Worm (Caenorhabditis elegans) whole organism, L3 larva: ENCODE data around the gene str-131.

Experiments used
- R02D3.7 ChIP-seq: fragments of 150-350 bp; optimal IDR thresholded peaks from 2 replicates; lab custom pipeline; 2014; ENCODE audit warnings: missing biosample characterization, missing genetic modification characterization
- ZK546.5 ChIP-seq: sonication (generic microtip); optimal IDR thresholded peaks from 2 replicates; lab custom pipeline; 2017; ENCODE audit warnings: missing biosample characterization, missing genetic modification characterization
- aly-2 ChIP-seq: fragments of 150-350 bp; optimal IDR thresholded peaks from 2 replicates; lab custom pipeline; 2014; ENCODE audit warnings: missing biosample characterization, missing genetic modification characterization
- ama-1 ChIP-seq: fragments of 150-350 bp; optimal IDR thresholded peaks from 2 replicates; lab custom pipeline; 2018
- ceh-16 ChIP-seq: sonication (generic microtip); optimal IDR thresholded peaks from 2 replicates; lab custom pipeline; 2017; ENCODE audit warnings: missing biosample characterization, missing genetic modification characterization
- ceh-28 ChIP-seq: fragments of 150-350 bp; optimal IDR thresholded peaks from 2 replicates; lab custom pipeline; 2014; ENCODE audit warnings: missing biosample characterization, missing genetic modification reagents, missing genetic modification characterization
- ceh-82 ChIP-seq: fragments of 150-350 bp; optimal IDR thresholded peaks from 2 replicates; lab custom pipeline; 2014; ENCODE audit warnings: missing biosample characterization, missing genetic modification characterization
- ceh-9 ChIP-seq: sonication (generic microtip); optimal IDR thresholded peaks from 2 replicates; lab custom pipeline; 2018; ENCODE audit warnings: missing biosample characterization, missing genetic modification characterization
- daf-12 ChIP-seq: fragments of 150-350 bp; optimal IDR thresholded peaks from 2 replicates; lab custom pipeline; 2014; ENCODE audit warnings: missing biosample characterization, missing genetic modification reagents, missing genetic modification characterization
- egl-5 ChIP-seq: fragments of 150-350 bp; optimal IDR thresholded peaks from 2 replicates; lab custom pipeline; 2017; ENCODE audit warnings: missing biosample characterization, missing genetic modification reagents, missing genetic modification characterization, inconsistent platforms
- elt-1 ChIP-seq: fragments of 150-350 bp; optimal IDR thresholded peaks from 2 replicates; lab custom pipeline; 2014; ENCODE audit warnings: missing biosample characterization, missing genetic modification characterization
- elt-3 ChIP-seq, 3 experiments: fragments of 150-350 bp in 1 of 3; sonication (generic microtip) in 2 of 3; optimal IDR thresholded peaks; 2 replicates in 2 of 3; 4 replicates in 1 of 3; lab custom pipeline; 2014 to 2017; ENCODE audit warnings: missing biosample characterization in 3 of 3, missing genetic modification characterization in 3 of 3
- eor-1 ChIP-seq, 2 experiments: fragments of 150-350 bp; optimal IDR thresholded peaks; 2 replicates each; lab custom pipeline; 2014 to 2018; ENCODE audit warnings: missing biosample characterization in 2 of 2, missing genetic modification characterization in 2 of 2
- fkh-10 ChIP-seq: sonication (generic microtip); optimal IDR thresholded peaks from 2 replicates; lab custom pipeline; 2017; ENCODE audit warnings: missing biosample characterization, missing genetic modification reagents, missing genetic modification characterization
- fkh-2 ChIP-seq: fragments of 150-350 bp; optimal IDR thresholded peaks from 2 replicates; lab custom pipeline; 2014; ENCODE audit warnings: missing biosample characterization, missing genetic modification reagents, missing genetic modification characterization
- jun-1 ChIP-seq: fragments of 150-350 bp; optimal IDR thresholded peaks from 2 replicates; lab custom pipeline; 2014; ENCODE audit warnings: missing biosample characterization, missing genetic modification reagents, missing genetic modification characterization
- lin-15B ChIP-seq: fragments of 150-350 bp; optimal IDR thresholded peaks from 2 replicates; lab custom pipeline; 2014; ENCODE audit warnings: missing biosample characterization, missing genetic modification characterization
- lin-39 ChIP-seq: fragments of 150-350 bp; optimal IDR thresholded peaks from 2 replicates; lab custom pipeline; 2018; ENCODE audit warnings: missing biosample characterization, missing genetic modification reagents, missing genetic modification characterization
- mdl-1 ChIP-seq: fragments of 150-350 bp; optimal IDR thresholded peaks from 2 replicates; lab custom pipeline; 2014; ENCODE audit warnings: missing biosample characterization, missing genetic modification characterization
- mml-1 ChIP-seq: fragments of 150-350 bp; sonication (generic microtip); optimal IDR thresholded peaks from 3 replicates; lab custom pipeline; 2014; ENCODE audit warnings: missing biosample characterization, missing genetic modification characterization
- nfya-1 ChIP-seq: sonication (generic microtip); optimal IDR thresholded peaks from 2 replicates; lab custom pipeline; 2017; ENCODE audit warnings: missing genetic modification characterization, mild to moderate bottlenecking, missing compliant biosample characterization, antibody characterized with exemption, moderate library complexity; ENCODE audit not compliant: insufficient read depth
- nhr-11 ChIP-seq: fragments of 150-350 bp; optimal IDR thresholded peaks from 2 replicates; lab custom pipeline; 2014; ENCODE audit warnings: missing biosample characterization, missing genetic modification characterization
- nhr-12 ChIP-seq: fragments of 150-350 bp; optimal IDR thresholded peaks from 2 replicates; lab custom pipeline; 2014; ENCODE audit warnings: missing biosample characterization, missing genetic modification characterization
- nhr-23 ChIP-seq: fragments of 150-350 bp; optimal IDR thresholded peaks from 2 replicates; lab custom pipeline; 2014; ENCODE audit warnings: missing biosample characterization, missing genetic modification reagents, missing genetic modification characterization
- nhr-237 ChIP-seq: fragments of 150-350 bp; optimal IDR thresholded peaks from 2 replicates; lab custom pipeline; 2014; ENCODE audit warnings: missing biosample characterization, missing genetic modification characterization
- nhr-25 ChIP-seq: sonication (generic microtip); optimal IDR thresholded peaks from 2 replicates; lab custom pipeline; 2017; ENCODE audit warnings: missing biosample characterization, missing genetic modification characterization
- nhr-43 ChIP-seq: sonication (generic microtip); optimal IDR thresholded peaks from 2 replicates; lab custom pipeline; 2016; ENCODE audit warnings: mild to moderate bottlenecking, missing genetic modification characterization, missing compliant biosample characterization; ENCODE audit not compliant: poor library complexity, severe bottlenecking
- nhr-76 ChIP-seq: fragments of 150-350 bp; sonication (generic microtip); optimal IDR thresholded peaks from 5 replicates; lab custom pipeline; 2014; ENCODE audit warnings: missing biosample characterization, missing genetic modification characterization
- pqm-1 ChIP-seq: fragments of 150-350 bp; optimal IDR thresholded peaks from 2 replicates; lab custom pipeline; 2017; ENCODE audit warnings: missing biosample characterization, missing genetic modification characterization, inconsistent platforms
- sea-2 ChIP-seq: fragments of 150-350 bp; sonication (generic microtip); optimal IDR thresholded peaks from 4 replicates; lab custom pipeline; 2014; ENCODE audit warnings: missing biosample characterization, missing genetic modification reagents, missing genetic modification characterization
- skn-1 ChIP-seq: fragments of 150-350 bp; optimal IDR thresholded peaks from 2 replicates; lab custom pipeline; 2014; ENCODE audit warnings: missing biosample characterization, missing genetic modification characterization
- snpc-4 ChIP-seq: fragments of 150-350 bp; optimal IDR thresholded peaks from 2 replicates; lab custom pipeline; 2014; ENCODE audit warnings: missing biosample characterization, missing genetic modification characterization
- tbx-2 ChIP-seq: sonication (generic microtip); optimal IDR thresholded peaks from 2 replicates; lab custom pipeline; 2016; ENCODE audit warnings: mild to moderate bottlenecking, missing genetic modification characterization, missing compliant biosample characterization
- unc-39 ChIP-seq: sonication (generic microtip); optimal IDR thresholded peaks from 4 replicates; lab custom pipeline; 2017; ENCODE audit warnings: missing biosample characterization, missing genetic modification characterization

str-131 gene

ce11 chrV:8104473-8104872 lies 23.0 kb upstream of the str-131 start, which contains the start of gene srlf-16:
srlf-16 (plus strand) TSS chrV:8104773.
- TF ChIP-seq egl-5 (tag; lab: Kevin White, UChicago) (no peak), ama-1 (lab: Kevin White, UChicago) (no peak), nhr-12 (tag; lab: Kevin White, UChicago) (no peak), ceh-9 (no peak), mml-1 (tag; lab: Kevin White, UChicago) (no peak), elt-1 (tag; lab: Kevin White, UChicago) (no peak), eor-1 (tag; optimal IDR thresholded peaks at IDR 0.05; lab: Kevin White, UChicago) (no peak), pqm-1 (tag; lab: Kevin White, UChicago) (no peak), elt-3 (tag; optimal IDR thresholded peaks at IDR 0.05; lab: Kevin White, UChicago) (no peak), nhr-11 (tag; lab: Kevin White, UChicago) (no peak), lin-39 (no peak), nhr-43 (tag; lab: Kevin White, UChicago) (no peak), sea-2 (no peak), fkh-2 (no peak), snpc-4 (tag; lab: Kevin White, UChicago) (no peak), fkh-10 (GFP tag; lab: Kevin White, UChicago) (no peak), jun-1 (no peak)

DNA sequence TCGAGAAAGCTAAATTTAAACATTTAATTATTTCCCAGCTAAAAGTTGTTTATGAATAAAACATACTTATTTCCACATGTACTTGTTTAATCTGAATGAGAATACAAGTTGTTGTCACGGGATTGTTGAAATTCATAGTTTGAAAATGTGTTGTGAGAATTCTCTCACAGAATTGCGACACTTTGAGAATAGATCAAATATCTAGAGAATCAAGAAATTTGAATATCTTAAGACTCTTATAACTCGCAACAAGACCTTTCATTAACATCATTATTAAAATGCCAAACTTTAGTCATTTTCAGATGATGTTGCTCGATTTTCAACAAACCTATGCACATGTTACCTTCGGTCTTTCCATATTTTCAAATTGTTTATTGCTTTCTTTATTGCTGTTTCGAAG lies 21.5 kb upstream of the str-131 start, which contains the start of gene str-90:
Gene str-90 (plus strand): TSS at position 301 of the 400 bp plus-strand sequence.
- no peak for TF ChIP-seq R02D3.7 (tag; lab: Kevin White, UChicago)
- TF ChIP-seq ceh-9: no peak
- no peak for TF ChIP-seq nhr-43 (tag; lab: Kevin White, UChicago)
- TF ChIP-seq ceh-82 (tag; lab: Kevin White, UChicago): no peak
- TF ChIP-seq pqm-1 (tag; lab: Kevin White, UChicago): no peak
- TF ChIP-seq ZK546.5 (tag; lab: Kevin White, UChicago): no peak
- no peak for TF ChIP-seq fkh-2
- no peak for TF ChIP-seq tbx-2 (tag; lab: Kevin White, UChicago)
- no peak for TF ChIP-seq jun-1
- TF ChIP-seq nhr-25: no peak
- no peak for TF ChIP-seq unc-39 (tag; lab: Kevin White, UChicago)
- TF ChIP-seq ceh-28: no peak
- TF ChIP-seq mml-1 (tag; lab: Kevin White, UChicago): no peak
- TF ChIP-seq aly-2 (tag; lab: Kevin White, UChicago): no peak
- TF ChIP-seq fkh-10 (GFP tag; lab: Kevin White, UChicago): no peak

ce11 chrV:8099306-8099705 lies 17.8 kb upstream of the str-131 start, which contains the start of gene sdz-23:
sdz-23 (plus strand) TSS chrV:8099606.
- TF ChIP-seq tbx-2 (tag; lab: Kevin White, UChicago): no peak

- TF ChIP-seq nfya-1: no peak
- TF ChIP-seq nhr-43 (tag; lab: Kevin White, UChicago): no peak
- TF ChIP-seq mdl-1: no peak
- no peak for TF ChIP-seq jun-1
- TF ChIP-seq lin-15B: no peak
- TF ChIP-seq daf-12 (tag; lab: Kevin White, UChicago): no peak
- no peak for TF ChIP-seq nhr-237
- TF ChIP-seq eor-1 (tag; optimal IDR thresholded peaks at IDR 0.05; lab: Kevin White, UChicago): no peak
- no peak for TF ChIP-seq R02D3.7 (tag; lab: Kevin White, UChicago)
- no peak for TF ChIP-seq nhr-12 (tag; lab: Kevin White, UChicago)
- TF ChIP-seq mml-1 (tag; lab: Kevin White, UChicago): no peak
- TF ChIP-seq, all 47 proteins: peak for 0
Measured at ce11 chrV:8098239-8098638, 16.8 kb upstream of the str-131 start, which contains the start of gene str-145. str-145 (minus strand) TSS chrV:8098339.

ce11 chrV:8095378-8095777 lies 13.9 kb upstream of the str-131 start, which contains the start of gene str-146:
str-146 (minus strand) TSS chrV:8095478.
- TF ChIP-seq nhr-76 (no peak), skn-1 (no peak), nhr-23 (tag; lab: Kevin White, UChicago) (no peak), ceh-16 (no peak), jun-1 (no peak), snpc-4 (tag; lab: Kevin White, UChicago) (no peak), tbx-2 (tag; lab: Kevin White, UChicago) (no peak), nhr-25 (no peak)
